Worm (Caenorhabditis elegans) whole organism, young adult: Measurements from ENCODE around the gene lact-5.
"Not testable (repeated sequence)": the region's sequence is repeated elsewhere in the genome, so short reads cannot be mapped to it uniquely, and the experiment has no call there.

Experiments
- B0336.3 ChIP-seq: fragments of 200-800 bp; sonication (Bioruptor generic); IDR thresholded peaks from 2 replicates; pipeline ENCODE4 v1.3.6; 2022; ENCODE audit warnings: missing genetic modification characterization, missing compliant biosample characterization
- D2030.7 ChIP-seq: fragments of 200-800 bp; sonication (Bioruptor generic); IDR thresholded peaks from 2 replicates; pipeline ENCODE4 v1.3.6; 2022; ENCODE audit warnings: missing genetic modification reagents, missing genetic modification characterization, missing compliant biosample characterization
- F22D6.2 ChIP-seq: sonication (generic microtip); optimal IDR thresholded peaks from 2 replicates; lab custom pipeline; 2016; ENCODE audit warnings: mild to moderate bottlenecking, missing genetic modification characterization, missing compliant biosample characterization
- F55B11.4 ChIP-seq: sonication (generic microtip); optimal IDR thresholded peaks from 2 replicates; lab custom pipeline; 2016; ENCODE audit warnings: missing compliant biosample characterization, missing genetic modification characterization, borderline replicate concordance; ENCODE audit not compliant: insufficient read depth
- F57A8.1 ChIP-seq: fragments of 200-800 bp; sonication (Bioruptor generic); optimal IDR thresholded peaks from 2 replicates; lab custom pipeline; 2018; ENCODE audit warnings: mild to moderate bottlenecking, missing genetic modification characterization, moderate library complexity, missing compliant biosample characterization
- Y53G8AR.9 ChIP-seq: fragments of 200-800 bp; sonication (Bioruptor generic); conservative IDR thresholded peaks from 2 replicates; pipeline ENCODE4 v1.3.6; 2022; ENCODE audit warnings: missing genetic modification reagents, missing genetic modification characterization, missing compliant biosample characterization
- Y56A3A.18 ChIP-seq: fragments of 200-800 bp; sonication (Bioruptor generic); IDR thresholded peaks from 2 replicates; pipeline ENCODE4 v1.3.6; 2022; ENCODE audit warnings: missing genetic modification reagents, missing genetic modification characterization, missing compliant biosample characterization
- ZK185.1 ChIP-seq: sonication (generic microtip); optimal IDR thresholded peaks from 2 replicates; lab custom pipeline; 2016; ENCODE audit warnings: mild to moderate bottlenecking, missing genetic modification characterization, missing compliant biosample characterization; ENCODE audit not compliant: poor library complexity, severe bottlenecking
- ama-1 ChIP-seq, 3 experiments: fragments of 150-350 bp in 1 of 3; sonication (generic microtip) in 2 of 3; optimal IDR thresholded peaks; 2 replicates each; lab custom pipeline; 2014 to 2018; ENCODE audit warnings: missing biosample characterization in 2 of 3, missing genetic modification characterization in 2 of 3, missing genetic modification reagents in 2 of 3
- atf-7 ChIP-seq: sonication (generic microtip); optimal IDR thresholded peaks from 2 replicates; lab custom pipeline; 2017; ENCODE audit warnings: mild to moderate bottlenecking, missing genetic modification characterization, missing compliant biosample characterization
- athp-1 ChIP-seq: sonication (generic microtip); optimal IDR thresholded peaks from 2 replicates; lab custom pipeline; 2017; ENCODE audit warnings: mild to moderate bottlenecking, missing genetic modification characterization, missing compliant biosample characterization
- cebp-1 ChIP-seq, 2 experiments: fragments of 200-800 bp in 1 of 2; sonication (Bioruptor generic) in 1 of 2; sonication (generic microtip) in 1 of 2; IDR thresholded peaks in 1 of 2; optimal IDR thresholded peaks in 1 of 2; 2 replicates each; pipeline versions ENCODE4 v1.3.6 to Lab custom; 2017 to 2022; ENCODE audit warnings: missing compliant biosample characterization in 2 of 2, missing genetic modification characterization in 2 of 2, mild to moderate bottlenecking in 1 of 2, missing genetic modification reagents in 1 of 2, moderate library complexity in 1 of 2
- cebp-2 ChIP-seq: fragments of 200-800 bp; sonication (Bioruptor generic); IDR thresholded peaks from 2 replicates; pipeline ENCODE4 v1.3.6; 2022; ENCODE audit warnings: missing genetic modification characterization, missing compliant biosample characterization
- egrh-3 ChIP-seq: fragments of 200-800 bp; sonication (Bioruptor generic); IDR thresholded peaks from 2 replicates; pipeline ENCODE4 v1.3.6; 2022; ENCODE audit warnings: missing genetic modification reagents, missing genetic modification characterization, missing compliant biosample characterization
- ekl-4 ChIP-seq: fragments of 200-800 bp; sonication (Bioruptor generic); IDR thresholded peaks from 2 replicates; pipeline ENCODE4 v1.3.6; 2022; ENCODE audit warnings: missing genetic modification reagents, missing genetic modification characterization, missing compliant biosample characterization
- fkh-3 ChIP-seq: sonication (generic microtip); optimal IDR thresholded peaks from 2 replicates; lab custom pipeline; 2016; ENCODE audit warnings: mild to moderate bottlenecking, missing genetic modification characterization, missing compliant biosample characterization
- gei-17 ChIP-seq: fragments of 200-800 bp; sonication (Bioruptor generic); optimal IDR thresholded peaks from 2 replicates; lab custom pipeline; 2018; ENCODE audit warnings: mild to moderate bottlenecking, missing genetic modification characterization, missing compliant biosample characterization
- hmg-1.2 ChIP-seq: fragments of 200-800 bp; sonication (Bioruptor generic); IDR thresholded peaks from 2 replicates; pipeline ENCODE4 v1.3.6; 2022; ENCODE audit warnings: missing genetic modification reagents, missing genetic modification characterization, missing compliant biosample characterization
- let-607 ChIP-seq, 2 experiments: fragments of 200-800 bp in 1 of 2; sonication (Bioruptor generic) in 1 of 2; sonication (generic microtip) in 1 of 2; optimal IDR thresholded peaks; 2 replicates each; lab custom pipeline; 2016 to 2018; ENCODE audit warnings: mild to moderate bottlenecking in 2 of 2, missing compliant biosample characterization in 2 of 2, missing genetic modification characterization in 2 of 2, moderate library complexity in 2 of 2, missing genotype in 1 of 2
- lin-54 ChIP-seq: fragments of 200-800 bp; sonication (Bioruptor generic); optimal IDR thresholded peaks from 2 replicates; lab custom pipeline; 2018; ENCODE audit warnings: mild to moderate bottlenecking, missing genetic modification characterization, missing compliant biosample characterization
- lir-1 ChIP-seq: fragments of 200-800 bp; sonication (Bioruptor generic); conservative IDR thresholded peaks from 2 replicates; pipeline ENCODE4 v1.3.6; 2022; ENCODE audit warnings: missing genetic modification reagents, missing genetic modification characterization, missing compliant biosample characterization
- madf-3 ChIP-seq: fragments of 200-800 bp; sonication (Bioruptor generic); IDR thresholded peaks from 2 replicates; pipeline ENCODE4 v1.3.6; 2022; ENCODE audit warnings: missing genetic modification reagents, missing genetic modification characterization, missing compliant biosample characterization
- madf-6 ChIP-seq: fragments of 200-800 bp; sonication (Bioruptor generic); IDR thresholded peaks from 2 replicates; pipeline ENCODE4 v1.3.6; 2022; ENCODE audit warnings: missing genetic modification reagents, missing genetic modification characterization, missing compliant biosample characterization
- mcd-1 ChIP-seq: fragments of 200-800 bp; sonication (Bioruptor generic); IDR thresholded peaks from 2 replicates; pipeline ENCODE4 v1.3.6; 2022; ENCODE audit warnings: missing genetic modification reagents, missing genetic modification characterization, missing compliant biosample characterization
- mes-4 ChIP-seq: sonication (generic microtip); optimal IDR thresholded peaks from 2 replicates; lab custom pipeline; 2016; ENCODE audit warnings: missing genotype, missing genetic modification characterization, missing compliant biosample characterization
- mxl-1 ChIP-seq: sonication (generic microtip); optimal IDR thresholded peaks from 2 replicates; lab custom pipeline; 2016; ENCODE audit warnings: missing genetic modification characterization, missing compliant biosample characterization
- nfya-1 ChIP-seq: sonication (generic microtip); optimal IDR thresholded peaks from 2 replicates; lab custom pipeline; 2017; ENCODE audit warnings: antibody characterized with exemption, missing compliant biosample characterization, missing genetic modification characterization, borderline replicate concordance; ENCODE audit not compliant: insufficient read depth
- nfyb-1 ChIP-seq: fragments of 200-800 bp; sonication (Bioruptor generic); IDR thresholded peaks from 2 replicates; pipeline ENCODE4 v1.3.6; 2022; ENCODE audit warnings: missing genetic modification reagents, missing genetic modification characterization, missing compliant biosample characterization
- nhr-90 ChIP-seq: sonication (generic microtip); optimal IDR thresholded peaks from 2 replicates; lab custom pipeline; 2016; ENCODE audit warnings: missing genotype, mild to moderate bottlenecking, missing genetic modification characterization, missing compliant biosample characterization
- pbrm-1 ChIP-seq: fragments of 200-800 bp; sonication (Bioruptor generic); IDR thresholded peaks from 2 replicates; pipeline ENCODE4 v1.3.6; 2022; ENCODE audit warnings: missing genetic modification reagents, missing genetic modification characterization, missing compliant biosample characterization
- rcor-1 ChIP-seq: fragments of 200-800 bp; sonication (Bioruptor generic); IDR thresholded peaks from 2 replicates; pipeline ENCODE4 v1.3.6; 2022; ENCODE audit warnings: missing genetic modification reagents, missing genetic modification characterization, missing compliant biosample characterization
- repo-1 ChIP-seq: sonication (generic microtip); optimal IDR thresholded peaks from 2 replicates; lab custom pipeline; 2017; ENCODE audit warnings: mild to moderate bottlenecking, missing genetic modification characterization, missing compliant biosample characterization
- tlf-1 ChIP-seq: fragments of 200-800 bp; sonication (Bioruptor generic); optimal IDR thresholded peaks from 2 replicates; lab custom pipeline; 2018; ENCODE audit warnings: mild to moderate bottlenecking, missing genetic modification characterization, missing compliant biosample characterization
- zfh-2 ChIP-seq: fragments of 200-800 bp; sonication (Bioruptor generic); conservative IDR thresholded peaks from 2 replicates; pipeline ENCODE4 v1.3.6; 2022; ENCODE audit warnings: missing genetic modification reagents, missing genetic modification characterization, missing compliant biosample characterization
- ztf-18 ChIP-seq: sonication (generic microtip); optimal IDR thresholded peaks from 2 replicates; lab custom pipeline; 2016; ENCODE audit warnings: missing genotype, mild to moderate bottlenecking, missing genetic modification characterization, missing compliant biosample characterization
- ztf-28 ChIP-seq: fragments of 200-800 bp; sonication (Bioruptor generic); IDR thresholded peaks from 2 replicates; pipeline ENCODE4 v1.3.6; 2022; ENCODE audit warnings: missing genetic modification reagents, missing genetic modification characterization, missing compliant biosample characterization

Gene lact-5

DNA sequence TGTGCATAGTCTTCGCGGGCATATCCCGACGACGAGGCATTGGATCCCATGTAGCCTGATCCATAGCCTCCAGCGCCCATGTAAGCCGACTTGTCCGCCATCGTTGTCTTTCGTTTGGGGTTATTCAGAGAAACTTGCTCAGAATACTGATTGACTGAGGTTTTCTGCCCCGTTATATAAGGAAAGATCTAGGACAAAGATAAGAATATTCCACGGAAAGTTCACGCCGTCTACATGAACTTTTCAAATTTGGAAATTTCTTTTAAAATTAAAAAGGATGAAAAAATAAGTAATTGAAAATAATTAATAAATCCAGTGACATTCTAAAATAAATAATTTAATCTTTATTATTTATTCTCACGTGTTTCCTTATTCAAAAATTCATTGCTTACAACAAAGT lies 38.7 kb upstream of the lact-5 start, which contains the start of the genes nspd-5 and F11G11.4:
Gene nspd-5, minus strand, starts transcription at position 101 of the 400 bp plus-strand sequence.
Gene F11G11.4, plus strand, starts transcription at position 335 of the 400 bp plus-strand sequence.
- not testable (repeated sequence) for TF ChIP-seq Y56A3A.18 (GFP tag; lab: Robert Waterston, UW); F55B11.4 (tag; lab: Kevin White, UChicago); ZK185.1 (tag; lab: Kevin White, UChicago)

- TF ChIP-seq cebp-1 (GFP tag; IDR thresholded peaks at IDR 0.05; lab: Robert Waterston, UW): no peak
- TF ChIP-seq cebp-1 (tag; optimal IDR thresholded peaks at IDR 0.05; lab: Kevin White, UChicago): peak; percentile 52
- TF ChIP-seq nfya-1 (tag; lab: Kevin White, UChicago): no peak
- peak; percentile 20 for TF ChIP-seq ztf-18 (tag; lab: Kevin White, UChicago)
- 0 out of 2 replicates have a peak, but pooled peaks have one; percentile 14 for TF ChIP-seq Y53G8AR.9
- no peak for TF ChIP-seq ztf-28 (GFP tag; lab: Robert Waterston, UW)
Observed at ce11 chrII:4858906-4859411, 37.4 kb upstream of the lact-5 start.

ce11 chrII:4857873-4858364 lies 36.4 kb upstream of the lact-5 start, which contains the start of gene F11G11.5:
TSS of gene F11G11.5 (plus strand) at chrII:4857923.
- TF ChIP-seq mcd-1 (peak; percentile 41; the same call in 1 of the 2 replicates), mxl-1 (tag; lab: Kevin White, UChicago) (no peak), rcor-1 (GFP tag; lab: Robert Waterston, UW) (no peak), athp-1 (tag; lab: Kevin White, UChicago) (peak; percentile 48), F22D6.2 (tag; lab: Kevin White, UChicago) (no peak), gei-17 (GFP tag; lab: Kevin White, UChicago) (no peak), pbrm-1 (GFP tag; lab: Robert Waterston, UW) (no peak), B0336.3 (GFP tag; lab: Robert Waterston, UW) (peak; percentile 59; the same call in 1 of the 2 replicates), zfh-2 (GFP tag; lab: Robert Waterston, UW) (peak; percentile 86), madf-3 (GFP tag; lab: Robert Waterston, UW) (0 out of 2 replicates have a peak, but pooled peaks have one; percentile 3), ama-1 (optimal IDR thresholded peaks at IDR 0.05; lab: Kevin White, UChicago) (peak; percentile 7), ama-1 (GFP tag; optimal IDR thresholded peaks at IDR 0.05; lab: Kevin White, UChicago) (no peak), lin-54 (GFP tag; lab: Kevin White, UChicago) (no peak), D2030.7 (GFP tag; lab: Robert Waterston, UW) (no peak), egrh-3 (peak; percentile 26; the same call in 1 of the 2 replicates), atf-7 (tag; lab: Kevin White, UChicago) (peak; percentile 8), ztf-18 (tag; lab: Kevin White, UChicago) (no peak), fkh-3 (peak; percentile 40), lir-1 (GFP tag; lab: Robert Waterston, UW) (no peak), madf-6 (GFP tag; lab: Robert Waterston, UW) (0 out of 2 replicates have a peak, but pooled peaks have one; percentile 22), mes-4 (tag; lab: Kevin White, UChicago) (no peak), hmg-1.2 (GFP tag; lab: Robert Waterston, UW) (0 out of 2 replicates have a peak, but pooled peaks have one; percentile 13), F57A8.1 (GFP tag; lab: Kevin White, UChicago) (no peak), tlf-1 (GFP tag; lab: Kevin White, UChicago) (peak; percentile 16), repo-1 (tag; lab: Kevin White, UChicago) (peak; percentile 32), ekl-4 (GFP tag; lab: Robert Waterston, UW) (peak; percentile 35; the same call in 1 of the 2 replicates), nfyb-1 (peak; percentile 75; the same call in 1 of the 2 replicates), ztf-28 (GFP tag; lab: Robert Waterston, UW) (0 out of 2 replicates have a peak, but pooled peaks have one; percentile 16), cebp-1 (GFP tag; IDR thresholded peaks at IDR 0.05; lab: Robert Waterston, UW) (no peak), cebp-1 (tag; optimal IDR thresholded peaks at IDR 0.05; lab: Kevin White, UChicago) (peak; percentile 24), let-607 (tag; optimal IDR thresholded peaks at IDR 0.05; lab: Kevin White, UChicago) (peak in 1 of 2 experiments; percentile 21), nhr-90 (tag; lab: Kevin White, UChicago) (peak; percentile 19), Y56A3A.18 (GFP tag; lab: Robert Waterston, UW) (no peak), cebp-2 (GFP tag; lab: Robert Waterston, UW) (0 out of 2 replicates have a peak, but pooled peaks have one; percentile 47)
- TF ChIP-seq, all 124 proteins: peak for 20
